Fruit fly (Drosophila melanogaster): ENCODE measurements around the gene CG18599.
A peak's percentile ranks its signal among the peaks of the same experiment; 100 is the strongest.

CG18599 gene

DNA sequence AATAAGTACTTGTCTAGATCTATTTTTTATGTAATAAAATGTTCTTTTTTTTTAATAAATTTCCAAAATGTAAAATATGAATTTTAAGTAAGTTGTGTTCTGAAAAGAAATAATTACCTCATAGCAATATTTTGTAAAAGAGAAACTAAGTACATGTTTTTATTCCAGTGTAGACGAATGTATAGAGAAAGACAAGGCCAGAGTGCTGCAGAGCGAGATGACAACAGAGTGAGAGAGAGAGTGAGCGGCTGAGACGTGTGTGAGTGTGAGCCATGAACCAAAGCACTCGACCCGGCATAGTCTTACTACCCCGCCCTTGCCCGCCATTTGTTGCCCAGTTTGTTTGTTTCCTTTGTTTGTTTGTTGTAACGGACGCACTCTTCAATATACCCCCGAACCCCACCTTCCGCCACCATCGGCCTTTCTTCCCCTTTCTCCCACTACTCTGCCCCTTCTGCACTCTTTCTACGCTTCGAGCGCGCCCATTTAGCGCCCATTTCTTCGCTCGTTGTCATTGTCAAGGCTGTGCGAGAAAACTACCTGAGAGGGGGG is 43.9 kb downstream of the CG18599 start (continued):
- TF ChIP-seq chm (GFP tag; IDR thresholded peaks at IDR 0.05) (peak; percentile 81), otp (GFP tag; IDR thresholded peaks at IDR 0.05) (peak; percentile 77), CG16813 (GFP tag; IDR thresholded peaks at IDR 0.05; ENCODE audit: partially characterized antibody) (no peak), CG10565 (GFP tag; optimal IDR thresholded peaks at IDR 0.05) (no peak), pho (GFP tag; optimal IDR thresholded peaks at IDR 0.05) (no peak), HHEX (GFP tag; optimal IDR thresholded peaks at IDR 0.05) (peak; percentile 64), CG10462 (GFP tag; optimal IDR thresholded peaks at IDR 0.05) (no peak), BtbVII (GFP tag; optimal IDR thresholded peaks at IDR 0.05) (peak; percentile 39), CG7928 (GFP tag; optimal IDR thresholded peaks at IDR 0.05) (no peak), cato (GFP tag; optimal IDR thresholded peaks at IDR 0.05; ENCODE audit: borderline replicate concordance) (no peak), Max (GFP tag; optimal IDR thresholded peaks at IDR 0.05) (no peak), nom (GFP tag; optimal IDR thresholded peaks at IDR 0.05) (peak; percentile 45), CTCF (GFP tag; optimal IDR thresholded peaks at IDR 0.05) (no peak), Sox102F (GFP tag; optimal IDR thresholded peaks at IDR 0.05) (peak; percentile 58), CG8290 (GFP tag; optimal IDR thresholded peaks at IDR 0.05) (no peak), CG8290 (tag; optimal IDR thresholded peaks at IDR 0.05) (peak; percentile 47 to 71), CG43689 (GFP tag; IDR thresholded peaks at IDR 0.05) (no peak), CG8944 (GFP tag; optimal IDR thresholded peaks at IDR 0.05) (no peak), caup (GFP tag; optimal IDR thresholded peaks at IDR 0.05; ENCODE audit: severe bottlenecking) (peak; percentile 43), H15 (GFP tag; IDR thresholded peaks at IDR 0.05) (peak; percentile 36; the same call in 1 of the 3 replicates), sqz (GFP tag; optimal IDR thresholded peaks at IDR 0.05) (peak; percentile 25), CG3163 (GFP tag; optimal IDR thresholded peaks at IDR 0.05) (peak; percentile 19), CG18764 (GFP tag; optimal IDR thresholded peaks at IDR 0.05) (peak; percentile 40), CG3838 (GFP tag; optimal IDR thresholded peaks at IDR 0.05) (peak; percentile 51), CG10267 (tag; optimal IDR thresholded peaks at IDR 0.05) (peak; percentile 46), Hr39 (optimal IDR thresholded peaks at IDR 0.05) (no peak), cwo (GFP tag; optimal IDR thresholded peaks at IDR 0.05) (no peak), en (GFP tag; optimal IDR thresholded peaks at IDR 0.05) (no peak), tll (GFP tag; optimal IDR thresholded peaks at IDR 0.05) (no peak), Elba2 (GFP tag; optimal IDR thresholded peaks at IDR 0.05) (no peak), Mrtf (GFP tag; IDR thresholded peaks at IDR 0.05) (0 out of 3 replicates have a peak, but pooled peaks have one; percentile 9), vnd (GFP tag; IDR thresholded peaks at IDR 0.05; ENCODE audit: partially characterized antibody) (no peak), odd (GFP tag; optimal IDR thresholded peaks at IDR 0.05) (peak; percentile 32), Nf-YB (GFP tag; optimal IDR thresholded peaks at IDR 0.05) (peak; percentile 61), Hr78 (GFP tag; optimal IDR thresholded peaks at IDR 0.05) (peak in 1 of 2 experiments; percentile 95), CG17568 (GFP tag; optimal IDR thresholded peaks at IDR 0.05) (peak; percentile 53), fd96Cb (tag; optimal IDR thresholded peaks at IDR 0.05) (peak; percentile 23), scrt (GFP tag; optimal IDR thresholded peaks at IDR 0.05) (peak; percentile 61), CG2678 (tag; optimal IDR thresholded peaks at IDR 0.05) (peak; percentile 81), slbo (GFP tag; IDR thresholded peaks at IDR 0.05) (peak; percentile 50), CG15011 (GFP tag; optimal IDR thresholded peaks at IDR 0.05) (no peak), CG4424 (GFP tag; optimal IDR thresholded peaks at IDR 0.05) (peak; percentile 33), CG33557 (GFP tag; optimal IDR thresholded peaks at IDR 0.05) (peak; percentile 57), Lhr (GFP tag; optimal IDR thresholded peaks at IDR 0.05) (peak; percentile 58), Eip74EF (GFP tag; optimal IDR thresholded peaks at IDR 0.05) (peak in 1 of 2 experiments; percentile 74), btn (GFP tag; optimal IDR thresholded peaks at IDR 0.05) (no peak), Lpt (GFP tag; optimal IDR thresholded peaks at IDR 0.05) (no peak), CG11247 (GFP tag; IDR thresholded peaks at IDR 0.05) (peak; percentile 59), CG32767 (GFP tag; IDR thresholded peaks at IDR 0.05) (no peak), CG13287 (GFP tag; IDR thresholded peaks at IDR 0.05; ENCODE audit: partially characterized antibody) (no peak; the same call in 1 of the 2 replicates)

Measured in whole organism, embryonic.